Fruit fly (Drosophila melanogaster) whole organism: ENCODE measurements around the gene Dab.

Experiments used
- CG8478 ChIP-seq: fragments of >200 bp; optimal IDR thresholded peaks from 2 replicates; lab custom pipeline; 2018; ENCODE audit warnings: inconsistent platforms
- Dll ChIP-seq: fragments of >200 bp; optimal IDR thresholded peaks from 2 replicates; lab custom pipeline; 2017
- EcR ChIP-seq, 2 experiments: fragments of >200 bp; optimal IDR thresholded peaks; 2 replicates each; lab custom pipeline; 2017; ENCODE audit warnings: missing biosample characterization in 2 of 2, missing genetic modification characterization in 2 of 2, missing genetic modification reagents in 2 of 2
- pan ChIP-seq: fragments of >200 bp; optimal IDR thresholded peaks from 2 replicates; lab custom pipeline; 2017
- psq ChIP-seq: fragments of >200 bp; optimal IDR thresholded peaks from 2 replicates; lab custom pipeline; 2017
- usp ChIP-seq: fragments of >200 bp; optimal IDR thresholded peaks from 2 replicates; lab custom pipeline; 2017; ENCODE audit warnings: missing biosample characterization, missing genetic modification characterization, mixed read lengths

Gene Dab

DNA sequence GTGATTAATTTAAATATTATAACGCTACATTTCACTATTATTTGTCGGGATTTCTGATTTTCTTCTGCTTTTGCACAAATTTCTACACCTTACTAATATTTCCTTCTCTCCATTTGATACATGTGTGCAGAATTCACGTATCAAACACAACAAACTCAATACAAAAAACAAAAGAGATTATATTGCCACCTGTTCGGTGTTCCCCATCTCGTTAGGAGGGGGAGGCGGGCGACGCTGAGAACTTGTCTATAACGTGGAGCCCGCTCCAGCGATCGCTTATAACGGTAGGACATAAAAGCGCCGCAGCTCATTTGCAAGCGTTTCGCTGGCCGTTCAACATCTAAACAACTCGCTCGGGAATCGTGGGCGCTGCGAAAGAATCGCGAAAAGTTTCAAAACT is 21.3 kb downstream of the Dab start, which contains the start of gene CG9701:
Gene CG9701 (plus strand): TSS at position 301 of the 400 bp plus-strand sequence.
- TF ChIP-seq CG8478 (lab: Kevin White, UChicago) (no peak), psq (lab: Kevin White, UChicago) (no peak), usp (GFP tag; lab: Kevin White, UChicago) (no peak), EcR (GFP tag; optimal IDR thresholded peaks at IDR 0.05; lab: Kevin White, UChicago) (no peak), pan (lab: Kevin White, UChicago) (no peak), Dll (lab: Kevin White, UChicago) (no peak)

dm6 chr3L:16741660-16742059 is 29.7 kb downstream of the Dab start:
- TF ChIP-seq psq (lab: Kevin White, UChicago) = no peak
- TF ChIP-seq Dll (lab: Kevin White, UChicago) = no peak
- no peak for TF ChIP-seq usp (GFP tag; lab: Kevin White, UChicago)
- TF ChIP-seq EcR (GFP tag; optimal IDR thresholded peaks at IDR 0.05; lab: Kevin White, UChicago) = no peak
- no peak for TF ChIP-seq pan (lab: Kevin White, UChicago)
- no peak for TF ChIP-seq CG8478 (lab: Kevin White, UChicago)

dm6 chr3L:16743906-16744704 is 32.2 kb downstream of the Dab start:
- TF ChIP-seq CG8478 (lab: Kevin White, UChicago) (no peak), EcR (GFP tag; optimal IDR thresholded peaks at IDR 0.05; lab: Kevin White, UChicago) (no peak)

DNA sequence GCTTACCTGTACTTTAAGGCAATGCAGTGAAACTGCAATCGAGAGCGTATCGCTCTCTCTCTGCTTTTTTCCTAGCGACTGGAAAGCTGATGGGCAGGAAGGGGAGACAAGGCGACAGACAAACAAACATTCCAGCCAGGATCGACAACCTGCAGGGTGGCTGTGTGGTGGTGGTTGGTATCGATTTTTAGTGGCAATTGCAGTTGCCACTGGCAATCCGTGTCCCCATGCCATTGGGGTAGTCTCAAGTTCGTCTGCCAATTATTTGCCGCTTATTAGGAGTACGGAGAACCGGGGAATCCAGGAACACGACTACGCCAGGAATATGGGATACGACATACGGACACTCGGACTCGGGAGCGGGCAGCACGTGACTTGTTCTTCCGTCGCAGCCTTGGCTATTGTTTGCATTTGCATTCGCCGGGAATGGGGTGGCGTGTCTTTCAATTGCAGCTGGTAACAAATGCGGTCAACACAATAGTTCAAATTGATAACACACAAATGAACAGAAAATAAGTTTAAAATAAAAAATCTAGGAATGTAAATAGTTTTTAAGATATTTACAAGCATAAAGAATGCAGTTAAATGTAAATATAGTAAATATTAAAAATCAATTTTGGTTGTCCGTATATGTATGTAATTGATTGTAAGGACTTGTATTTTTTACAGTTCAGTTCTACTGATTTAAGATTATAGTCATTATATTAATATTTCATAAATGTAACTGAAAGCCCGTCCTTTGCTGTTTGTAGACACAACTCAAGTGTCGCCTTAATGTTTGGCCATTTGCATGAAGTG is 34.9 kb downstream of the Dab start:
- TF ChIP-seq psq (lab: Kevin White, UChicago) = no peak

- no peak for TF ChIP-seq psq (lab: Kevin White, UChicago)
- TF ChIP-seq EcR (GFP tag; optimal IDR thresholded peaks at IDR 0.05; lab: Kevin White, UChicago) = no peak
- TF ChIP-seq CG8478 (lab: Kevin White, UChicago) = no peak
- no peak for TF ChIP-seq usp (GFP tag; lab: Kevin White, UChicago)
- TF ChIP-seq pan (lab: Kevin White, UChicago) = no peak
- TF ChIP-seq Dll (lab: Kevin White, UChicago) = no peak
Observed at dm6 chr3L:16748343-16748742, 36.4 kb downstream of the Dab start.

dm6 chr3L:16749726-16750125 is 37.8 kb downstream of the Dab start:
- TF ChIP-seq CG8478 (lab: Kevin White, UChicago) = no peak
- no peak for TF ChIP-seq EcR (GFP tag; optimal IDR thresholded peaks at IDR 0.05; lab: Kevin White, UChicago)
- no peak for TF ChIP-seq Dll (lab: Kevin White, UChicago)
- TF ChIP-seq psq (lab: Kevin White, UChicago) = no peak
- TF ChIP-seq usp (GFP tag; lab: Kevin White, UChicago) = no peak
- TF ChIP-seq pan (lab: Kevin White, UChicago) = no peak

- no peak for TF ChIP-seq pan (lab: Kevin White, UChicago)
- TF ChIP-seq EcR (GFP tag; optimal IDR thresholded peaks at IDR 0.05; lab: Kevin White, UChicago) = no peak
- TF ChIP-seq CG8478 (lab: Kevin White, UChicago) = no peak
- TF ChIP-seq Dll (lab: Kevin White, UChicago) = no peak
- TF ChIP-seq psq (lab: Kevin White, UChicago) = no peak
- TF ChIP-seq usp (GFP tag; lab: Kevin White, UChicago) = no peak
Observed at dm6 chr3L:16750750-16751149, 38.8 kb downstream of the Dab start.

DNA sequence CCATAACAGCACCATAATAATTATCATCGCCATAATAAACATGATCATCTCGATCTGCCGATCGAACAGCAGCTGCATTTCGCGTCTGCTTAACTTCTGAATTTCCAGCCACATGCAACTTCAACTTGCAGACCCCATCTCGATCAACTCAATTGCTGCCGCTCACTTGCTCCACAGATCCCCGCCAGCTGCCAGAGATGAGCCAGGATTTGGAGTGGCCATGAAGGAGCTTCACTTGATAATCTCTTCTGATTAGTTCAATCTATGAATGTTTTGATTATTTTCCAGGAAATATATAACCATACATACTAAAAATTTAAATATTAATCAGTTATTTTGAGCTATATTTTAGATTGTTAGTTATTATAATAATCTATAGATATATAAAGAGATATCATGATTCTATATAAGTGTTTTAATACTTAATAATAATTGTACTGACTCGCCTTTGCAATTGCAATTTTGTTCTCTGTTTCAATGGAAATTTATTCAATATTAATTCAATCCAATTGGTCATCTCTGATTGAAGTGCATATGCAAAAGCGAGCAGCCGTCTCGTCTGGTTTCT is 39.6 kb downstream of the Dab start:
- TF ChIP-seq EcR (GFP tag; optimal IDR thresholded peaks at IDR 0.05; lab: Kevin White, UChicago) = no peak
- TF ChIP-seq psq (lab: Kevin White, UChicago) = no peak
- TF ChIP-seq Dll (lab: Kevin White, UChicago) = no peak
- TF ChIP-seq pan (lab: Kevin White, UChicago) = no peak
- TF ChIP-seq CG8478 (lab: Kevin White, UChicago) = no peak
- TF ChIP-seq usp (GFP tag; lab: Kevin White, UChicago) = no peak

DNA sequence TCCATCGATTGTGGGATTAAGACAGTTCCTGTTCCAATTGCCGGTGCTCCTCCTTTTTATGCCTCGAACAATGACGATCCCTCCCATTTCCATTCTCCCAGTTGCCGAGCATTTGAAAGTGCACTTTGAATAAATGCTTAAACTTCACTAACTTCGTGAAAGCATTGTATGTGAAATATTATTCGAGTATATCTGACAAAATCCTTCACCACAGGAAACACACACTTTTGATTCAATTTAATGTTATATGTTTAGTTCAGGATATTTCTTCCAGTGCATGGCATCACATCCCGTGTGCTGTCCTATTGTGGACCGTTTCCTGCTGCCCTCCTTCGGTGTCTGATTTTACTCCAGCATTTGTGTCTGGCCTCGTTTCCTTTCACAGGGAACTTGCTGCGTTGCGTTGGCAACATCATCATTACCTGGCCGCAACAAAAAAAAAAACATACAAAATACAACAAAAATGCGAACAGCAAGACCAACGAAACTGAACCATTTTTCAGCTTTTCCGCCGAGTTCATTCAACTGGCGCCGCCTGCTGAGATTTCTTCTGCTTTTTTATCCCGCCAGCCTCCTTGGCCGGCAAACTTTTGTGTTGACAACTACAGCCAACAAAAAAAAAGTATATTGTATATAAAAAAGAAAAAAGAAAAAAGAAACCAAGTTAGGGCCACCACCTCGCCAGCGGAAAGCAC is 40.6 kb downstream of the Dab start:
- TF ChIP-seq CG8478 (lab: Kevin White, UChicago) (no peak), EcR (GFP tag; optimal IDR thresholded peaks at IDR 0.05; lab: Kevin White, UChicago) (peak in 1 of 2 experiments; percentile 73)

dm6 chr3L:16755189-16755588 is 43.3 kb downstream of the Dab start, which contains the start of gene CG42852:
Gene CG42852 (plus strand): TSS chr3L:16755489.
- no peak for TF ChIP-seq psq (lab: Kevin White, UChicago)

DNA sequence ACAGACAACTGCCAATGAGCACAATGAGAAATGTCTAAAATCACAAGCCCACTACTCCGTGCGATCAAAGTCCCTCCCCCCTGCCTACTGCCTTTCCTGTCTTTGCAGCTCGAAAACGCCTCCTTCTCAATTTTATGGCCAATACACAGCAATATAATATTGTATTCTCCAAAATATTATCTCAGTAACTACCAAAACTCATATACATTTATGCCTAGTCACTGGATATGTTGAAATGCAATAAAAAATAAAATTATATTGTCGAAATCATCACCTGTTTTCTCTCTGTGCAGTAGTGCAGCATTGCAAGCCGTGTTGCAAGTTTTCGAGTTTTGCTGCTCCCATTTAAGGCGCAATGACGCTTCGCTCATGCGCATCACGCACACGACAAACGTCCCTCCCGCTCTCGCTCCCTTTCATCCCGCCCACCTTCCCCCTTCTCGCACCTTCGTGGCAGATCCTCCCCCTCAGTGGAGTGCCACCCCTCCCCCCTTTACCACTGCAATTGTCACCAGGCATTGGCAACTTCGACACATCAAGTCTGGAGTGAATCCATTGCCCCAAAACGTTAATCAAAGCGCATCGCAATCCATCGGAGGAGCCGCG is 46.7 kb downstream of the Dab start:
- TF ChIP-seq psq (lab: Kevin White, UChicago) (no peak), usp (GFP tag; lab: Kevin White, UChicago) (no peak), pan (lab: Kevin White, UChicago) (no peak), EcR (GFP tag; optimal IDR thresholded peaks at IDR 0.05; lab: Kevin White, UChicago) (no peak), CG8478 (lab: Kevin White, UChicago) (no peak), Dll (lab: Kevin White, UChicago) (no peak)
